Fruit fly (Drosophila melanogaster) whole organism, embryonic: ENCODE measurements around the gene Tsc1.

Experiments used
- Asciz ChIP-seq: fragments of 200-800 bp; sonication (Bioruptor generic); optimal IDR thresholded peaks from 2 replicates; lab custom pipeline; 2017; ENCODE audit warnings: missing biosample characterization, mild to moderate bottlenecking, missing genetic modification characterization, missing genetic modification reagents
- Atf6 ChIP-seq: fragments of 200-800 bp; sonication (Bioruptor generic); IDR thresholded peaks from 2 replicates; pipeline ENCODE4 v1.3.6; 2022; ENCODE audit warnings: missing biosample characterization, missing genetic modification characterization
- B-H2 ChIP-seq: fragments of 200-800 bp; sonication (Bioruptor generic); optimal IDR thresholded peaks from 2 replicates; lab custom pipeline; 2018; ENCODE audit warnings: missing biosample characterization, mild to moderate bottlenecking, missing genetic modification characterization
- Bdp1 ChIP-seq: fragments of 200-800 bp; sonication (Bioruptor generic); optimal IDR thresholded peaks from 3 replicates; lab custom pipeline; 2016; ENCODE audit warnings: missing biosample characterization, missing genetic modification characterization
- Bgb ChIP-seq: fragments of 200-800 bp; sonication (Bioruptor generic); IDR thresholded peaks from 2 replicates; pipeline ENCODE4 v1.3.6; 2022; ENCODE audit warnings: missing biosample characterization, missing genetic modification characterization; ENCODE audit not compliant: partially characterized antibody
- CG10209 ChIP-seq: fragments of 200-800 bp; sonication (Bioruptor generic); optimal IDR thresholded peaks from 3 replicates; lab custom pipeline; 2017; ENCODE audit warnings: missing biosample characterization, mild to moderate bottlenecking, missing genetic modification characterization, missing genetic modification reagents
- CG10267 ChIP-seq: fragments of 200-800 bp; sonication (Bioruptor generic); optimal IDR thresholded peaks from 2 replicates; lab custom pipeline; 2018; ENCODE audit warnings: missing biosample characterization, mild to moderate bottlenecking, missing genetic modification characterization, moderate library complexity
- CG10321 ChIP-seq: fragments of 200-800 bp; sonication (Bioruptor generic); IDR thresholded peaks from 2 replicates; pipeline ENCODE4 v1.3.6; 2022; ENCODE audit warnings: missing biosample characterization, missing genetic modification characterization
- CG10462 ChIP-seq: fragments of 200-800 bp; sonication (Bioruptor generic); optimal IDR thresholded peaks from 2 replicates; lab custom pipeline; 2016; ENCODE audit warnings: missing biosample characterization, missing genetic modification characterization
- CG11560 ChIP-seq: fragments of 200-800 bp; sonication (Bioruptor generic); IDR thresholded peaks from 3 replicates; pipeline ENCODE4 v1.3.6; 2022; ENCODE audit warnings: missing biosample characterization, missing genetic modification characterization
- CG12219 ChIP-seq: fragments of 200-800 bp; sonication (Bioruptor generic); optimal IDR thresholded peaks from 3 replicates; lab custom pipeline; 2018; ENCODE audit warnings: missing biosample characterization, mild to moderate bottlenecking, missing genetic modification characterization
- CG14965 ChIP-seq: fragments of 200-800 bp; sonication (Bioruptor generic); optimal IDR thresholded peaks from 2 replicates; lab custom pipeline; 2016; ENCODE audit warnings: missing biosample characterization, missing genetic modification characterization, borderline replicate concordance
- CG15011 ChIP-seq: fragments of 200-800 bp; sonication (Bioruptor generic); optimal IDR thresholded peaks from 3 replicates; lab custom pipeline; 2018; ENCODE audit warnings: missing biosample characterization, mild to moderate bottlenecking, missing genetic modification characterization
- CG15514 ChIP-seq: fragments of 200-800 bp; sonication (Bioruptor generic); optimal IDR thresholded peaks from 3 replicates; lab custom pipeline; 2017; ENCODE audit warnings: missing biosample characterization, missing genetic modification characterization, mild to moderate bottlenecking, moderate library complexity, missing genetic modification reagents
- CG16779 ChIP-seq: fragments of 200-800 bp; sonication (Bioruptor generic); IDR thresholded peaks from 2 replicates; pipeline ENCODE4 v1.3.6; 2022; ENCODE audit warnings: missing biosample characterization, missing genetic modification characterization
- CG2678 ChIP-seq: fragments of 200-800 bp; sonication (Bioruptor generic); optimal IDR thresholded peaks from 3 replicates; lab custom pipeline; 2019; ENCODE audit warnings: missing biosample characterization, mild to moderate bottlenecking, missing genetic modification characterization, moderate library complexity
- CG33557 ChIP-seq: fragments of 200-800 bp; sonication (Bioruptor generic); optimal IDR thresholded peaks from 2 replicates; lab custom pipeline; 2019; ENCODE audit warnings: missing biosample characterization, mild to moderate bottlenecking, missing genetic modification characterization, moderate library complexity
- CG42726 ChIP-seq: fragments of 200-800 bp; sonication (Bioruptor generic); IDR thresholded peaks from 2 replicates; pipeline ENCODE4 v1.3.6; 2022; ENCODE audit warnings: missing biosample characterization, missing genetic modification characterization; ENCODE audit not compliant: partially characterized antibody
- CG4820 ChIP-seq: fragments of 200-800 bp; sonication (Bioruptor generic); optimal IDR thresholded peaks from 3 replicates; lab custom pipeline; 2016; ENCODE audit warnings: missing biosample characterization, missing genetic modification characterization
- CG6813 ChIP-seq: fragments of 200-800 bp; sonication (Bioruptor generic); optimal IDR thresholded peaks from 2 replicates; lab custom pipeline; 2017; ENCODE audit warnings: missing biosample characterization, missing genetic modification characterization, mild to moderate bottlenecking, moderate library complexity, missing genetic modification reagents
- CG7963 ChIP-seq: fragments of 200-800 bp; sonication (Bioruptor generic); IDR thresholded peaks from 3 replicates; pipeline ENCODE4 v1.3.6; 2022; ENCODE audit warnings: missing biosample characterization, missing genetic modification characterization; ENCODE audit not compliant: partially characterized antibody
- Fer1 ChIP-seq: fragments of 200-800 bp; sonication (Bioruptor generic); optimal IDR thresholded peaks from 2 replicates; lab custom pipeline; 2017; ENCODE audit warnings: missing biosample characterization, mild to moderate bottlenecking, missing genetic modification characterization
- HLH54F ChIP-seq: fragments of 200-800 bp; sonication (Bioruptor generic); optimal IDR thresholded peaks from 3 replicates; lab custom pipeline; 2016; ENCODE audit warnings: missing biosample characterization, missing genetic modification characterization
- Max ChIP-seq: fragments of 200-800 bp; sonication (Bioruptor generic); optimal IDR thresholded peaks from 2 replicates; lab custom pipeline; 2016; ENCODE audit warnings: missing biosample characterization, mild to moderate bottlenecking, missing genetic modification characterization
- Myb ChIP-seq: fragments of 200-800 bp; sonication (Bioruptor generic); optimal IDR thresholded peaks from 2 replicates; lab custom pipeline; 2016; ENCODE audit warnings: missing biosample characterization, missing genetic modification characterization
- NFAT ChIP-seq: fragments of 200-800 bp; sonication (Bioruptor generic); IDR thresholded peaks from 2 replicates; pipeline ENCODE4 v1.3.6; 2022; ENCODE audit warnings: missing biosample characterization, missing genetic modification characterization
- ase ChIP-seq: fragments of 200-800 bp; sonication (Bioruptor generic); IDR thresholded peaks from 3 replicates; pipeline ENCODE4 v1.3.6; 2022; ENCODE audit warnings: missing biosample characterization, missing genetic modification characterization
- bbx ChIP-seq: fragments of 200-800 bp; sonication (Bioruptor generic); IDR thresholded peaks from 2 replicates; pipeline ENCODE4 v1.3.6; 2022; ENCODE audit warnings: missing biosample characterization, missing genetic modification characterization; ENCODE audit not compliant: partially characterized antibody
- bigmax ChIP-seq: fragments of 200-800 bp; sonication (Bioruptor generic); optimal IDR thresholded peaks from 2 replicates; lab custom pipeline; 2018; ENCODE audit warnings: missing biosample characterization, mild to moderate bottlenecking, missing genetic modification characterization
- cas ChIP-seq: fragments of 200-800 bp; sonication (Bioruptor generic); IDR thresholded peaks from 2 replicates; pipeline ENCODE4 v1.3.6; 2022; ENCODE audit warnings: missing biosample characterization, missing genetic modification characterization
- corto ChIP-seq: fragments of 200-800 bp; sonication (Bioruptor generic); optimal IDR thresholded peaks from 2 replicates; lab custom pipeline; 2016; ENCODE audit warnings: missing biosample characterization, mild to moderate bottlenecking, missing genetic modification characterization, moderate library complexity
- exex ChIP-seq: fragments of 200-800 bp; sonication (Bioruptor generic); optimal IDR thresholded peaks from 4 replicates; lab custom pipeline; 2018; ENCODE audit warnings: missing biosample characterization, mild to moderate bottlenecking, missing genetic modification characterization, moderate library complexity
- hth ChIP-seq: fragments of >200 bp; optimal IDR thresholded peaks from 2 replicates; lab custom pipeline; 2017; ENCODE audit warnings: inconsistent platforms
- inv ChIP-seq: fragments of 200-800 bp; sonication (Bioruptor generic); IDR thresholded peaks from 2 replicates; pipeline ENCODE4 v1.3.6; 2022; ENCODE audit warnings: missing biosample characterization, missing genetic modification characterization; ENCODE audit not compliant: partially characterized antibody
- jumu ChIP-seq: fragments of 200-800 bp; sonication (Bioruptor generic); optimal IDR thresholded peaks from 3 replicates; lab custom pipeline; 2016; ENCODE audit warnings: missing biosample characterization, missing genetic modification characterization
- ken ChIP-seq: fragments of 200-800 bp; sonication (Bioruptor generic); IDR thresholded peaks from 3 replicates; pipeline ENCODE4 v1.3.6; 2022; ENCODE audit warnings: missing biosample characterization, missing genetic modification characterization
- kni ChIP-seq: fragments of 200-800 bp; sonication (Bioruptor generic); optimal IDR thresholded peaks from 3 replicates; lab custom pipeline; 2017; ENCODE audit warnings: mild to moderate bottlenecking, missing biosample characterization, missing genetic modification reagents, missing genetic modification characterization
- nerfin-1 ChIP-seq: fragments of 200-800 bp; sonication (Bioruptor generic); optimal IDR thresholded peaks from 3 replicates; lab custom pipeline; 2019; ENCODE audit warnings: missing biosample characterization, mild to moderate bottlenecking, missing genetic modification characterization, moderate library complexity
- org-1 ChIP-seq: fragments of 200-800 bp; sonication (Bioruptor generic); optimal IDR thresholded peaks from 2 replicates; lab custom pipeline; 2017; ENCODE audit warnings: missing biosample characterization, missing genetic modification characterization
- pum ChIP-seq: fragments of 200-800 bp; sonication (Bioruptor generic); optimal IDR thresholded peaks from 2 replicates; lab custom pipeline; 2016; ENCODE audit warnings: missing biosample characterization, missing genetic modification characterization
- row ChIP-seq: fragments of 200-800 bp; sonication (Bioruptor generic); IDR thresholded peaks from 3 replicates; pipeline ENCODE4 v1.3.6; 2022; ENCODE audit warnings: missing biosample characterization, missing genetic modification characterization
- ssp ChIP-seq: fragments of 200-800 bp; sonication (Bioruptor generic); IDR thresholded peaks from 2 replicates; pipeline ENCODE4 v1.3.6; 2022; ENCODE audit warnings: missing biosample characterization, missing genetic modification characterization
- tll ChIP-seq, 2 experiments: fragments of 200-800 bp in 1 of 2; fragments of >200 bp in 1 of 2; sonication (Bioruptor generic) in 1 of 2; optimal IDR thresholded peaks; 2 replicates each; lab custom pipeline; 2017 to 2019; ENCODE audit warnings: missing biosample characterization in 2 of 2, missing genetic modification characterization in 2 of 2, mild to moderate bottlenecking in 1 of 2, moderate library complexity in 1 of 2
- trem ChIP-seq: fragments of 200-800 bp; optimal IDR thresholded peaks from 3 replicates; lab custom pipeline; 2019; ENCODE audit warnings: missing biosample characterization, mild to moderate bottlenecking, missing genetic modification characterization, moderate library complexity
- z ChIP-seq: fragments of 200-800 bp; sonication (Bioruptor generic); IDR thresholded peaks from 3 replicates; pipeline ENCODE4 v1.3.6; 2022; ENCODE audit warnings: missing biosample characterization, missing genetic modification characterization
- zfh2 ChIP-seq: fragments of 200-800 bp; sonication (Bioruptor generic); optimal IDR thresholded peaks from 2 replicates; lab custom pipeline; 2016; ENCODE audit warnings: missing biosample characterization, missing genetic modification characterization

Tsc1 gene

DNA sequence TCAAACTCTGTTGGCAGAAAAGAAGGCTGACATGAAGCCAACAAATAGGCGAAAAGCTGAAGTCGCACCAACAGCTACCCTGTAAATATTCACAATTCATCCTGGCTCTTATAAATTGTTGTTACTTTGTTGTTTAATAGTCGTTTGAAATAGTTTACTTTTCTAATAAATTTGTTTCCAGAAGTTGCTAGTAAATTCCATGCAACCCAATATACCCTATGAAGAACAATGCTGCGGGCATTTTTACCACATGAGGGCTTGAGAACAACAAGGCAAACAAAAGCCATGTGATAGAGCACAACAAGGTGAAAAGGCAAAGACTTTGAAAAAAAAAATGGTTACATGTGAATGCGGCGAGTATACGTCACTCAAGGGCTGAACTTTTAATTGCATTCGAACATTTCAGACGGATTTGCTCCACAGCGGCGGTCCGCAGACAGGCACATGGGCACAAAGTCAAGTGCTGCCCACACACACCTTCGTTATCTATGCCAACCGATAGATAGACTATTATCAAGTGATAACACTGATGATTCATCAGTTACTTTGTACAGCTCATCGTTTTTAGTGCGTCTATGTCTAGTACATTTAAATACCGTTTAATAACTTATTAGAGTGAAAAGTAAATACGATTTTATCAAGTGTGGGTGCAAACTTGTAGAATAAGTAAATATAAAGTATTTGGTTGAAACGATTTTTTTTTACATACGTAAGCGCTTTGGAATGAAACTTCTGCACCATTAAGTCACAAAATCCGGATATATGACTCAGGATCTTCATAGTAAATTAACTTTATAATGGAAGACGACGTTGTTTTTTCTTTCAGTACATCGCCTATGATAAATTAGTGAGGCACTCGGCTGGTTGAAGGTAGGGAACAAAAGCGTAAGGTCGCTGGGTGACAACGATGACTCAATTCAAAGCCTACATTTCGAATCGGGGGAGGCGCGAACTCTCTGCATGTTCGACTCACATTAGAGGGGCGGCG, 30.8 kb upstream of the Tsc1 start (continued):
- TF ChIP-seq CG2678 (tag; lab: Kevin White, UChicago), result peak; percentile 79
- TF ChIP-seq tll (GFP tag; optimal IDR thresholded peaks at IDR 0.05; lab: Kevin White, UChicago), result no peak
- TF ChIP-seq bigmax (GFP tag; lab: Kevin White, UChicago), result no peak
- no peak for TF ChIP-seq CG7963 (GFP tag; lab: Robert Waterston, UW)
- TF ChIP-seq hth (lab: Kevin White, UChicago), result no peak
- peak; percentile 69 for TF ChIP-seq Fer1
- no peak for TF ChIP-seq kni (GFP tag; lab: Kevin White, UChicago)
- peak; percentile 64 for TF ChIP-seq CG6813
- peak; percentile 71 for TF ChIP-seq jumu
- peak; percentile 20 for TF ChIP-seq Max (GFP tag; lab: Kevin White, UChicago)
- no peak for TF ChIP-seq bbx (GFP tag; lab: Robert Waterston, UW)
- TF ChIP-seq Bdp1 (GFP tag; lab: Kevin White, UChicago), result peak; percentile 71
- peak; percentile 51 for TF ChIP-seq Myb (GFP tag; lab: Kevin White, UChicago)
- TF ChIP-seq CG12219 (GFP tag; lab: Kevin White, UChicago), result peak; percentile 75
- peak; percentile 68; the same call in 2 of the 3 replicates for TF ChIP-seq ken (GFP tag; lab: Robert Waterston, UW)
- peak; percentile 85 for TF ChIP-seq Atf6
- TF ChIP-seq row (GFP tag; lab: Robert Waterston, UW), result peak; percentile 94
- TF ChIP-seq CG33557 (GFP tag; lab: Kevin White, UChicago), result no peak
- TF ChIP-seq B-H2 (GFP tag; lab: Kevin White, UChicago), result no peak
- TF ChIP-seq CG10267, result peak; percentile 59
- TF ChIP-seq inv (GFP tag; lab: Robert Waterston, UW), result no peak
- peak; percentile 60; the same call in 2 of the 3 replicates for TF ChIP-seq CG11560
- TF ChIP-seq CG4820 (GFP tag; lab: Kevin White, UChicago), result peak; percentile 75
- TF ChIP-seq exex (tag; lab: Kevin White, UChicago), result peak; percentile 67
- TF ChIP-seq Asciz (GFP tag; lab: Kevin White, UChicago), result peak; percentile 71
- peak; percentile 74 for TF ChIP-seq NFAT (GFP tag; lab: Robert Waterston, UW)
- peak; percentile 25 for TF ChIP-seq CG14965 (GFP tag; lab: Kevin White, UChicago)
- TF ChIP-seq CG10462 (GFP tag; lab: Kevin White, UChicago), result peak; percentile 18
- TF ChIP-seq trem (tag; lab: Kevin White, UChicago), result peak; percentile 48
- no peak for TF ChIP-seq Bgb (GFP tag; lab: Robert Waterston, UW)
- peak; percentile 36 for TF ChIP-seq org-1 (GFP tag; lab: Kevin White, UChicago)
- peak; percentile 32 for TF ChIP-seq corto
- TF ChIP-seq ase (GFP tag; lab: Robert Waterston, UW), result peak; percentile 75
- TF ChIP-seq CG10321 (GFP tag; lab: Robert Waterston, UW), result peak; percentile 40; the same call in 1 of the 2 replicates
- TF ChIP-seq z, result no peak
- TF ChIP-seq CG16779 (GFP tag; lab: Robert Waterston, UW), result 0 out of 2 replicates have a peak, but pooled peaks have one; percentile 46
- TF ChIP-seq CG42726 (GFP tag; lab: Robert Waterston, UW), result no peak
- peak; percentile 65 for TF ChIP-seq CG15514
- TF ChIP-seq pum, result peak; percentile 66
- TF ChIP-seq zfh2 (GFP tag; lab: Kevin White, UChicago), result peak; percentile 76
- TF ChIP-seq cas, result peak; percentile 60; the same call in 1 of the 2 replicates
- peak; percentile 64 for TF ChIP-seq ssp (GFP tag; lab: Robert Waterston, UW)
- peak; percentile 67 for TF ChIP-seq CG15011 (GFP tag; lab: Kevin White, UChicago)
- TF ChIP-seq HLH54F, result peak; percentile 85
- TF ChIP-seq nerfin-1 (tag; lab: Kevin White, UChicago), result peak; percentile 18
- TF ChIP-seq CG10209 (GFP tag; lab: Kevin White, UChicago), result peak; percentile 81
